Fruit fly (Drosophila melanogaster): ENCODE data around the gene pths.

Gene pths

dm6 chr2L:21141714-21142500 is 1.1 kb upstream of the pths start, which contains the start of gene Dap160 (continued):
- TF ChIP-seq ato (GFP tag; IDR thresholded peaks at IDR 0.05; ENCODE audit: partially characterized antibody) (peak; percentile 49; the same call in 1 of the 2 replicates), Pdp1 (GFP tag; optimal IDR thresholded peaks at IDR 0.05) (peak in 1 of 2 experiments; percentile 27), sens (GFP tag) (peak; percentile 76), CG2889 (GFP tag; IDR thresholded peaks at IDR 0.05) (no peak), CG1647 (GFP tag; optimal IDR thresholded peaks at IDR 0.05) (no peak), Usf (GFP tag; optimal IDR thresholded peaks at IDR 0.05) (no peak), Dad (GFP tag; optimal IDR thresholded peaks at IDR 0.05) (no peak), maf-S (GFP tag; optimal IDR thresholded peaks at IDR 0.05) (no peak), Jarid2 (GFP tag; optimal IDR thresholded peaks at IDR 0.05) (no peak), CG10959 (GFP tag; IDR thresholded peaks at IDR 0.05) (no peak), CG1233 (GFP tag; optimal IDR thresholded peaks at IDR 0.05) (no peak), CG17912 (GFP tag; optimal IDR thresholded peaks at IDR 0.05) (no peak), gcm (GFP tag; optimal IDR thresholded peaks at IDR 0.05) (no peak), H15 (GFP tag; IDR thresholded peaks at IDR 0.05) (no peak), usp (GFP tag; optimal IDR thresholded peaks at IDR 0.05) (no peak), B-H1 (GFP tag; IDR thresholded peaks at IDR 0.05) (no peak), Bteb2 (GFP tag; optimal IDR thresholded peaks at IDR 0.05) (no peak), CG4328 (GFP tag; optimal IDR thresholded peaks at IDR 0.05) (no peak), CHES-1-like (GFP tag; optimal IDR thresholded peaks at IDR 0.05) (no peak), Ets65A (GFP tag) (no peak), z (GFP tag; IDR thresholded peaks at IDR 0.05) (no peak), CG6683 (GFP tag; optimal IDR thresholded peaks at IDR 0.05) (no peak), CG12942 (GFP tag; optimal IDR thresholded peaks at IDR 0.05) (no peak), CrebB (tag; optimal IDR thresholded peaks at IDR 0.05) (no peak), Trl (optimal IDR thresholded peaks at IDR 0.05) (peak; percentile 80 to 89), Trl (GFP tag; optimal IDR thresholded peaks at IDR 0.05) (no peak), CG18599 (GFP tag; optimal IDR thresholded peaks at IDR 0.05) (no peak), CG7987 (GFP tag; optimal IDR thresholded peaks at IDR 0.05) (no peak), twi (tag; optimal IDR thresholded peaks at IDR 0.05) (no peak), CG18262 (tag; optimal IDR thresholded peaks at IDR 0.05) (no peak), lov (optimal IDR thresholded peaks at IDR 0.05) (no peak), lov (GFP tag; IDR thresholded peaks at IDR 0.05) (no peak), CG34224 (GFP tag; IDR thresholded peaks at IDR 0.05; ENCODE audit: partially characterized antibody) (peak; percentile 79), HLH4C (GFP tag; IDR thresholded peaks at IDR 0.05; ENCODE audit: partially characterized antibody) (peak; percentile 62), Bgb (GFP tag; IDR thresholded peaks at IDR 0.05; ENCODE audit: partially characterized antibody) (peak; percentile 78), Hmx (GFP tag; optimal IDR thresholded peaks at IDR 0.05) (no peak), CG8359 (GFP tag; optimal IDR thresholded peaks at IDR 0.05; ENCODE audit: borderline replicate concordance) (no peak), CG2712 (tag; optimal IDR thresholded peaks at IDR 0.05) (no peak), CG11093 (GFP tag; IDR thresholded peaks at IDR 0.05) (no peak), sima (GFP tag; optimal IDR thresholded peaks at IDR 0.05) (no peak), ssp (GFP tag; IDR thresholded peaks at IDR 0.05) (no peak; the same call in 1 of the 2 replicates), dpn (GFP tag; optimal IDR thresholded peaks at IDR 0.05) (no peak), btn (GFP tag; optimal IDR thresholded peaks at IDR 0.05) (no peak), Doc2 (GFP tag; IDR thresholded peaks at IDR 0.05) (no peak), dm (GFP tag; optimal IDR thresholded peaks at IDR 0.05) (no peak), hbn (GFP tag; IDR thresholded peaks at IDR 0.05; ENCODE audit: partially characterized antibody) (peak; percentile 67), YL-1 (GFP tag; optimal IDR thresholded peaks at IDR 0.05) (peak; percentile 47), CG13894 (tag; optimal IDR thresholded peaks at IDR 0.05) (no peak), ac (GFP tag; optimal IDR thresholded peaks at IDR 0.05) (no peak), Antp (GFP tag; optimal IDR thresholded peaks at IDR 0.05) (no peak), Mad (GFP tag; optimal IDR thresholded peaks at IDR 0.05) (no peak)
